Fruit fly (Drosophila melanogaster) whole organism, prepupa: ENCODE measurements around the gene CG15369.

Experiments used
- CG11902 ChIP-seq: fragments of 200-800 bp; sonication (Bioruptor generic); optimal IDR thresholded peaks from 3 replicates; lab custom pipeline; 2016; ENCODE audit warnings: missing biosample characterization, missing genetic modification characterization
- CG34406 ChIP-seq: fragments of 200-800 bp; sonication (Bioruptor generic); optimal IDR thresholded peaks from 3 replicates; lab custom pipeline; 2016; ENCODE audit warnings: missing biosample characterization, missing genetic modification characterization
- CG6276 ChIP-seq: fragments of 200-800 bp; sonication (Bioruptor generic); optimal IDR thresholded peaks from 2 replicates; lab custom pipeline; 2017; ENCODE audit warnings: missing biosample characterization, mild to moderate bottlenecking, missing genetic modification characterization
- CG6854 ChIP-seq: fragments of 200-800 bp; sonication (Bioruptor generic); optimal IDR thresholded peaks from 2 replicates; lab custom pipeline; 2017; ENCODE audit warnings: missing biosample characterization, mild to moderate bottlenecking, missing genetic modification characterization
- CG8119 ChIP-seq: fragments of 200-800 bp; sonication (Bioruptor generic); IDR thresholded peaks from 3 replicates; pipeline ENCODE4 v1.3.6; 2022; ENCODE audit warnings: missing biosample characterization, missing genetic modification characterization
- Hr39 ChIP-seq: fragments of 200-800 bp; sonication (Bioruptor generic); optimal IDR thresholded peaks from 2 replicates; lab custom pipeline; 2016; ENCODE audit warnings: missing biosample characterization, missing genetic modification characterization
- Met ChIP-seq: fragments of 200-800 bp; sonication (Bioruptor generic); optimal IDR thresholded peaks from 3 replicates; lab custom pipeline; 2016; ENCODE audit warnings: missing biosample characterization, missing genetic modification characterization
- cyc ChIP-seq: fragments of 200-800 bp; sonication (Bioruptor generic); optimal IDR thresholded peaks from 3 replicates; lab custom pipeline; 2016; ENCODE audit warnings: missing biosample characterization, missing genetic modification characterization
- eg ChIP-seq: fragments of 200-800 bp; sonication (Bioruptor generic); IDR thresholded peaks from 3 replicates; pipeline ENCODE4 v1.3.6; 2022; ENCODE audit warnings: missing biosample characterization, missing genetic modification characterization
- pdm3 ChIP-seq: fragments of 200-800 bp; sonication (Bioruptor generic); optimal IDR thresholded peaks from 3 replicates; lab custom pipeline; 2016; ENCODE audit warnings: missing biosample characterization, missing genetic modification characterization

DNA sequence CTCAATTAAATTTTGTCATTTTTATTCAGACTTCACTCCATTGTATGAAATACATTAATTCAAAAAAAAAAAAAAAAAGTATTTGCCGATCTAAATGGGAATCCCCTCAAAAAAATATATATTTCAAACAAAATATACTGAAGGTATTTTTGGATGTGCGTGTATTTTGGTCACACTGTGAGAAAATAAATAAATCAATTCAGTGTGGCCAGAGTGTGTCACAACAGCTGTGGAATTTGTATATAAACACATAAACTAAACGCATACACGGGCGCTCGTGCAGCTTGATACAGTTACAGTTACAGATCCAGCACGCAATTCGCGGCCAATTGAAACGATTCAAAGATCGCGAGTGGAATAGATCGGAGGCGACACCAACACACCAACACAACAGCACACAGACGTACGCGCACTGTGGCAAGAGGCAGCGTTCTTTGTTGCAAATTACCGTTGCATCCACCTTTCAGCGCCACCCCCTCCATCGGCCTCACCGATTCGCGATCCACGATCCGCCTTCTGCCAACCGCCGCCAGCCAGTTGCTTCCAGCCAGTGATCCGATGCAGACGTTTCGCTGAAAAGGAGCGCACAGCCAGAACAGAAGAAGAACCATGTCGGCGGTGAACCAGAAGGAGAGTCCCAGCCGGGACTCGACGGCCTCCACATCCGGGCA is 33.6 kb downstream of the CG15369 start, which contains the start of gene CG17754:
- TF ChIP-seq Met (GFP tag; lab: Kevin White, UChicago) (peak; percentile 38), CG6276 (GFP tag; lab: Kevin White, UChicago) (no peak), cyc (no peak), CG6854 (peak; percentile 43), Hr39 (GFP tag; lab: Kevin White, UChicago) (no peak), eg (GFP tag; lab: Robert Waterston, UW) (peak; percentile 57; the same call in 2 of the 3 replicates), pdm3 (GFP tag; lab: Kevin White, UChicago) (no peak), CG34406 (GFP tag; lab: Kevin White, UChicago) (no peak), CG8119 (no peak), CG11902 (GFP tag; lab: Kevin White, UChicago) (no peak)
